Fruit fly (Drosophila melanogaster) whole organism, embryonic: Measurements from ENCODE around the gene CG1910.

Source experiments
- Awh ChIP-seq: fragments of 200-800 bp; sonication (Bioruptor generic); IDR thresholded peaks from 2 replicates; pipeline ENCODE4, ENCODE4 v1.3.6; 2022; ENCODE audit warnings: missing biosample characterization, missing genetic modification characterization
- BEAF-32 ChIP-seq: fragments of 200-800 bp; sonication (Bioruptor generic); optimal IDR thresholded peaks from 3 replicates; lab custom pipeline; 2017; ENCODE audit warnings: missing biosample characterization, missing genetic modification characterization, mild to moderate bottlenecking, moderate library complexity, missing genetic modification reagents
- CG10209 ChIP-seq: fragments of 200-800 bp; sonication (Bioruptor generic); optimal IDR thresholded peaks from 3 replicates; lab custom pipeline; 2017; ENCODE audit warnings: missing biosample characterization, mild to moderate bottlenecking, missing genetic modification characterization, missing genetic modification reagents
- CG11560 ChIP-seq: fragments of 200-800 bp; sonication (Bioruptor generic); IDR thresholded peaks from 3 replicates; pipeline ENCODE4 v1.3.6; 2022; ENCODE audit warnings: missing biosample characterization, missing genetic modification characterization
- CG13287 ChIP-seq: fragments of 200-800 bp; sonication (Bioruptor generic); IDR thresholded peaks from 2 replicates; pipeline ENCODE4 v1.3.6; 2022; ENCODE audit warnings: missing biosample characterization, missing genetic modification characterization; ENCODE audit not compliant: partially characterized antibody
- CG13424 ChIP-seq: fragments of 200-800 bp; sonication (Bioruptor generic); optimal IDR thresholded peaks from 2 replicates; lab custom pipeline; 2019; ENCODE audit warnings: missing biosample characterization, mild to moderate bottlenecking, missing genetic modification characterization, moderate library complexity
- CG14710 ChIP-seq: fragments of 200-800 bp; sonication (Bioruptor generic); optimal IDR thresholded peaks from 3 replicates; lab custom pipeline; 2019; ENCODE audit warnings: missing biosample characterization, mild to moderate bottlenecking, missing genetic modification characterization, moderate library complexity
- CG15514 ChIP-seq: fragments of 200-800 bp; sonication (Bioruptor generic); optimal IDR thresholded peaks from 3 replicates; lab custom pipeline; 2017; ENCODE audit warnings: missing biosample characterization, missing genetic modification characterization, mild to moderate bottlenecking, moderate library complexity, missing genetic modification reagents
- CG17361 ChIP-seq: fragments of 200-800 bp; sonication (Bioruptor generic); IDR thresholded peaks from 3 replicates; pipeline ENCODE4 v1.3.6; 2022; ENCODE audit warnings: missing biosample characterization, missing genetic modification characterization
- CG17829 ChIP-seq: fragments of 200-800 bp; optimal IDR thresholded peaks from 2 replicates; lab custom pipeline; 2019; ENCODE audit warnings: missing biosample characterization, mild to moderate bottlenecking, missing genetic modification characterization, moderate library complexity
- CG2116 ChIP-seq: fragments of 200-800 bp; sonication (Bioruptor generic); optimal IDR thresholded peaks from 3 replicates; lab custom pipeline; 2018; ENCODE audit warnings: missing biosample characterization, mild to moderate bottlenecking, missing genetic modification characterization
- CG30020 ChIP-seq: fragments of 200-800 bp; optimal IDR thresholded peaks from 2 replicates; lab custom pipeline; 2019; ENCODE audit warnings: missing biosample characterization, mild to moderate bottlenecking, missing genetic modification characterization, moderate library complexity
- CG3281 ChIP-seq: fragments of 200-800 bp; sonication (Bioruptor generic); optimal IDR thresholded peaks from 3 replicates; lab custom pipeline; 2017; ENCODE audit warnings: missing biosample characterization, mild to moderate bottlenecking, missing genetic modification characterization
- CG3847 ChIP-seq: fragments of 200-800 bp; sonication (Bioruptor generic); IDR thresholded peaks from 2 replicates; pipeline ENCODE4 v1.3.6; 2022; ENCODE audit warnings: missing biosample characterization, missing genetic modification characterization
- CG3995 ChIP-seq: fragments of 200-800 bp; sonication (Bioruptor generic); optimal IDR thresholded peaks from 3 replicates; lab custom pipeline; 2016; ENCODE audit warnings: missing biosample characterization, missing genetic modification characterization
- CG4617 ChIP-seq: fragments of 200-800 bp; sonication (Bioruptor generic); optimal IDR thresholded peaks from 3 replicates; lab custom pipeline; 2016; ENCODE audit warnings: missing biosample characterization, missing genetic modification characterization, borderline replicate concordance
- CG8281 ChIP-seq: fragments of 200-800 bp; sonication (Bioruptor generic); optimal IDR thresholded peaks from 2 replicates; lab custom pipeline; 2018; ENCODE audit warnings: missing biosample characterization, mild to moderate bottlenecking, missing genetic modification characterization, moderate library complexity
- CG8388 ChIP-seq: fragments of 200-800 bp; sonication (Bioruptor generic); optimal IDR thresholded peaks from 2 replicates; lab custom pipeline; 2019; ENCODE audit warnings: missing biosample characterization, mild to moderate bottlenecking, missing genetic modification characterization, moderate library complexity
- Dbx ChIP-seq: fragments of 200-800 bp; sonication (Bioruptor generic); IDR thresholded peaks from 3 replicates; pipeline ENCODE4 v1.3.6; 2022; ENCODE audit warnings: missing biosample characterization, missing genetic modification characterization
- Dp ChIP-seq: fragments of 200-800 bp; sonication (Bioruptor generic); optimal IDR thresholded peaks from 2 replicates; lab custom pipeline; 2018; ENCODE audit warnings: missing biosample characterization, mild to moderate bottlenecking, missing genetic modification characterization, moderate library complexity
- Elba2 ChIP-seq: fragments of 200-800 bp; sonication (Bioruptor generic); optimal IDR thresholded peaks from 3 replicates; lab custom pipeline; 2016; ENCODE audit warnings: missing biosample characterization, missing genetic modification characterization
- Hr78 ChIP-seq, 2 experiments: fragments of 200-800 bp in 1 of 2; fragments of >200 bp in 1 of 2; sonication (Bioruptor generic) in 1 of 2; optimal IDR thresholded peaks; 2 replicates each; lab custom pipeline; 2017 to 2019; ENCODE audit warnings: missing biosample characterization in 2 of 2, missing genetic modification characterization in 2 of 2, mild to moderate bottlenecking in 1 of 2, moderate library complexity in 1 of 2
- Lhr ChIP-seq: fragments of 200-800 bp; sonication (Bioruptor generic); optimal IDR thresholded peaks from 3 replicates; lab custom pipeline; 2017; ENCODE audit warnings: mild to moderate bottlenecking, missing biosample characterization, missing genetic modification reagents, missing genetic modification characterization
- MESR4 ChIP-seq: fragments of 200-800 bp; sonication (Bioruptor generic); optimal IDR thresholded peaks from 2 replicates; lab custom pipeline; 2018; ENCODE audit warnings: missing biosample characterization, mild to moderate bottlenecking, missing genetic modification characterization, moderate library complexity
- Myb ChIP-seq: fragments of 200-800 bp; sonication (Bioruptor generic); optimal IDR thresholded peaks from 2 replicates; lab custom pipeline; 2016; ENCODE audit warnings: missing biosample characterization, missing genetic modification characterization
- NfI ChIP-seq: fragments of 200-800 bp; sonication (Bioruptor generic); optimal IDR thresholded peaks from 3 replicates; lab custom pipeline; 2018; ENCODE audit warnings: missing biosample characterization, mild to moderate bottlenecking, missing genetic modification characterization, moderate library complexity
- Ravus ChIP-seq: fragments of 200-800 bp; sonication (Bioruptor generic); IDR thresholded peaks from 2 replicates; pipeline ENCODE4 v1.3.6; 2022; ENCODE audit warnings: missing biosample characterization, missing genetic modification characterization
- Sry-δ ChIP-seq: fragments of 200-800 bp; sonication (Bioruptor generic); optimal IDR thresholded peaks from 2 replicates; lab custom pipeline; 2016; ENCODE audit warnings: missing biosample characterization, missing genetic modification characterization
- Stat92E ChIP-seq, 3 experiments: fragments of >200 bp in 2 of 3; fragments of 200-800 bp in 1 of 3; sonication (Bioruptor generic) in 1 of 3; optimal IDR thresholded peaks; 2 replicates each; lab custom pipeline; 2017 to 2019; ENCODE audit warnings: missing biosample characterization in 3 of 3, missing genetic modification characterization in 3 of 3, mild to moderate bottlenecking in 1 of 3, moderate library complexity in 1 of 3
- bcd ChIP-seq: fragments of 200-800 bp; sonication (Bioruptor generic); optimal IDR thresholded peaks from 2 replicates; lab custom pipeline; 2017; ENCODE audit warnings: missing biosample characterization, mild to moderate bottlenecking, missing genetic modification characterization
- fd102C ChIP-seq: fragments of 200-800 bp; sonication (Bioruptor generic); optimal IDR thresholded peaks from 2 replicates; lab custom pipeline; 2018; ENCODE audit warnings: missing biosample characterization, mild to moderate bottlenecking, missing genetic modification characterization, moderate library complexity
- gfzf ChIP-seq: fragments of 200-800 bp; sonication (Bioruptor generic); optimal IDR thresholded peaks from 2 replicates; lab custom pipeline; 2016; ENCODE audit warnings: missing biosample characterization, mild to moderate bottlenecking, missing genetic modification characterization, moderate library complexity
- hbn ChIP-seq: fragments of 200-800 bp; sonication (Bioruptor generic); IDR thresholded peaks from 2 replicates; pipeline ENCODE4 v1.3.6; 2022; ENCODE audit warnings: missing biosample characterization, missing genetic modification characterization; ENCODE audit not compliant: partially characterized antibody
- jing ChIP-seq: fragments of 200-800 bp; sonication (Bioruptor generic); optimal IDR thresholded peaks from 2 replicates; lab custom pipeline; 2018; ENCODE audit warnings: missing biosample characterization, mild to moderate bottlenecking, missing genetic modification characterization
- kay ChIP-seq: fragments of 200-800 bp; sonication (Bioruptor generic); optimal IDR thresholded peaks from 2 replicates; lab custom pipeline; 2016; ENCODE audit warnings: missing biosample characterization, missing genetic modification characterization
- knrl ChIP-seq: fragments of 200-800 bp; sonication (Bioruptor generic); IDR thresholded peaks from 3 replicates; pipeline ENCODE4 v1.3.6; 2022; ENCODE audit warnings: missing biosample characterization, missing genetic modification characterization; ENCODE audit not compliant: partially characterized antibody
- onecut ChIP-seq: fragments of 200-800 bp; sonication (Bioruptor generic); IDR thresholded peaks from 2 replicates; pipeline ENCODE4 v1.3.6; 2022; ENCODE audit warnings: missing biosample characterization, missing genetic modification characterization
- pfk ChIP-seq: fragments of 200-800 bp; sonication (Bioruptor generic); optimal IDR thresholded peaks from 2 replicates; lab custom pipeline; 2018; ENCODE audit warnings: missing biosample characterization, mild to moderate bottlenecking, missing genetic modification characterization, moderate library complexity
- pzg ChIP-seq: fragments of 200-800 bp; sonication (Bioruptor generic); optimal IDR thresholded peaks from 3 replicates; lab custom pipeline; 2018; ENCODE audit warnings: missing biosample characterization, mild to moderate bottlenecking, missing genetic modification characterization, moderate library complexity
- rib ChIP-seq: fragments of 200-800 bp; sonication (Bioruptor generic); IDR thresholded peaks from 2 replicates; pipeline ENCODE4 v1.3.6; 2022; ENCODE audit warnings: missing biosample characterization, missing genetic modification characterization
- sim ChIP-seq: fragments of 200-800 bp; sonication (Bioruptor generic); IDR thresholded peaks from 2 replicates; pipeline ENCODE4 v1.3.6; 2022; ENCODE audit warnings: missing biosample characterization, missing genetic modification characterization
- sisA ChIP-seq: fragments of 200-800 bp; sonication (Bioruptor generic); IDR thresholded peaks from 2 replicates; pipeline ENCODE4 v1.3.6; 2022; ENCODE audit warnings: missing biosample characterization, missing genetic modification characterization
- sna ChIP-seq: fragments of 200-800 bp; sonication (Bioruptor generic); IDR thresholded peaks from 2 replicates; pipeline ENCODE4 v1.3.6; 2022; ENCODE audit warnings: missing biosample characterization, missing genetic modification characterization; ENCODE audit not compliant: partially characterized antibody
- sqz ChIP-seq: fragments of 200-800 bp; sonication (Bioruptor generic); optimal IDR thresholded peaks from 3 replicates; lab custom pipeline; 2018; ENCODE audit warnings: missing biosample characterization, mild to moderate bottlenecking, missing genetic modification characterization
- trh ChIP-seq: fragments of 200-800 bp; sonication (Bioruptor generic); optimal IDR thresholded peaks from 2 replicates; lab custom pipeline; 2016; ENCODE audit warnings: missing biosample characterization, missing genetic modification characterization
- unc-4 ChIP-seq: fragments of 200-800 bp; sonication (Bioruptor generic); IDR thresholded peaks from 2 replicates; pipeline ENCODE4 v1.3.6; 2022; ENCODE audit warnings: missing biosample characterization, missing genetic modification characterization; ENCODE audit not compliant: partially characterized antibody
- wdn ChIP-seq: fragments of 200-800 bp; sonication (Bioruptor generic); IDR thresholded peaks from 2 replicates; pipeline ENCODE4 v1.3.6; 2022; ENCODE audit warnings: missing biosample characterization, missing genetic modification characterization
- zfh1 ChIP-seq: fragments of 200-800 bp; sonication (Bioruptor generic); IDR thresholded peaks from 3 replicates; pipeline ENCODE4 v1.3.6; 2022; ENCODE audit warnings: missing biosample characterization, missing genetic modification characterization
- zfh2 ChIP-seq: fragments of 200-800 bp; sonication (Bioruptor generic); optimal IDR thresholded peaks from 2 replicates; lab custom pipeline; 2016; ENCODE audit warnings: missing biosample characterization, missing genetic modification characterization

The CG1910 gene

dm6 chr3R:31743279-31743678, 4.2 kb upstream of the CG1910 start, which contains the start of gene Tbca (continued):
- TF ChIP-seq zfh1 (GFP tag; lab: Robert Waterston, UW) (no peak), sna (GFP tag; lab: Robert Waterston, UW) (peak; percentile 55; the same call in 1 of the 2 replicates), CG8281 (no peak), pfk (peak; percentile 97), CG13424 (no peak), Stat92E (GFP tag; optimal IDR thresholded peaks at IDR 0.05; lab: Kevin White, UChicago) (no peak), CG17361 (GFP tag; lab: Robert Waterston, UW) (no peak), MESR4 (GFP tag; lab: Kevin White, UChicago) (peak; percentile 64), NfI (no peak), CG3995 (peak; percentile 30), gfzf (GFP tag; lab: Kevin White, UChicago) (peak; percentile 37), unc-4 (GFP tag; lab: Robert Waterston, UW) (peak; percentile 24; the same call in 1 of the 2 replicates), knrl (peak; percentile 53), CG17829 (tag; lab: Kevin White, UChicago) (peak; percentile 9), CG30020 (tag; lab: Kevin White, UChicago) (peak; percentile 16), sim (GFP tag; lab: Robert Waterston, UW) (no peak), CG8388 (GFP tag; lab: Kevin White, UChicago) (peak; percentile 48), CG4617 (GFP tag; lab: Kevin White, UChicago) (peak; percentile 1), trh (GFP tag; lab: Kevin White, UChicago) (no peak), Dbx (GFP tag; lab: Robert Waterston, UW) (no peak), Sry-δ (GFP tag; lab: Kevin White, UChicago) (peak; percentile 51), kay (GFP tag; lab: Kevin White, UChicago) (peak; percentile 100), Lhr (GFP tag; lab: Kevin White, UChicago) (no peak), Dp (GFP tag; lab: Kevin White, UChicago) (peak; percentile 98), CG14710 (tag; lab: Kevin White, UChicago) (peak; percentile 22), CG11560 (tag; lab: Robert Waterston, UW) (no peak), Ravus (no peak), BEAF-32 (GFP tag; lab: Kevin White, UChicago) (peak; percentile 68), CG15514 (GFP tag; lab: Kevin White, UChicago) (peak; percentile 99), Elba2 (no peak), CG10209 (GFP tag; lab: Kevin White, UChicago) (no peak), bcd (GFP tag; lab: Kevin White, UChicago) (no peak), CG2116 (peak; percentile 45), Awh (no peak), onecut (GFP tag; lab: Robert Waterston, UW) (no peak), jing (no peak), wdn (GFP tag; lab: Robert Waterston, UW) (no peak), sisA (GFP tag; lab: Robert Waterston, UW) (no peak), hbn (GFP tag; lab: Robert Waterston, UW) (peak; percentile 48), CG3281 (GFP tag; lab: Kevin White, UChicago) (no peak), rib (GFP tag; lab: Robert Waterston, UW) (no peak), CG13287 (GFP tag; lab: Robert Waterston, UW) (peak; percentile 72), sqz (peak; percentile 92), pzg (peak; percentile 79), CG3847 (GFP tag; lab: Robert Waterston, UW) (no peak), zfh2 (GFP tag; lab: Kevin White, UChicago) (no peak), fd102C (no peak), Myb (peak; percentile 87), Hr78 (GFP tag; optimal IDR thresholded peaks at IDR 0.05; lab: Kevin White, UChicago) (no peak)
